Worm (Caenorhabditis elegans): Measurements from ENCODE around the gene Y116A8C.470.

ce11 chrIV:16952389-16952788, 33.3 kb upstream of the Y116A8C.470 start:
- no peak for TF ChIP-seq tbx-2 (tag; optimal IDR thresholded peaks at IDR 0.05)
- TF ChIP-seq mdl-1 (tag; optimal IDR thresholded peaks at IDR 0.05): no peak
- TF ChIP-seq elt-2 (tag; optimal IDR thresholded peaks at IDR 0.05): no peak
- no peak for TF ChIP-seq mml-1 (tag; optimal IDR thresholded peaks at IDR 0.05)
- TF ChIP-seq snpc-4 (tag; optimal IDR thresholded peaks at IDR 0.05): no peak
- no peak for TF ChIP-seq ceh-28 (tag; optimal IDR thresholded peaks at IDR 0.05)
- no peak for TF ChIP-seq ztf-4 (tag; optimal IDR thresholded peaks at IDR 0.05)
- TF ChIP-seq R02D3.7 (tag; optimal IDR thresholded peaks at IDR 0.05): no peak
- TF ChIP-seq unc-62 (GFP tag; optimal IDR thresholded peaks at IDR 0.05): no peak
- no peak for TF ChIP-seq ceh-82 (tag; optimal IDR thresholded peaks at IDR 0.05)
